Fruit fly (Drosophila melanogaster) Kc167 (cell line): ENCODE results near the gene tadr.

ENCODE experiments used
- Myc ChIP-seq: fragments of >200 bp; optimal IDR thresholded peaks from 2 replicates; lab custom pipeline; 2017; ENCODE audit warnings: missing external identifiers
- h ChIP-seq: fragments of >200 bp; optimal IDR thresholded peaks from 3 replicates; lab custom pipeline; 2018; ENCODE audit warnings: missing external identifiers

DNA sequence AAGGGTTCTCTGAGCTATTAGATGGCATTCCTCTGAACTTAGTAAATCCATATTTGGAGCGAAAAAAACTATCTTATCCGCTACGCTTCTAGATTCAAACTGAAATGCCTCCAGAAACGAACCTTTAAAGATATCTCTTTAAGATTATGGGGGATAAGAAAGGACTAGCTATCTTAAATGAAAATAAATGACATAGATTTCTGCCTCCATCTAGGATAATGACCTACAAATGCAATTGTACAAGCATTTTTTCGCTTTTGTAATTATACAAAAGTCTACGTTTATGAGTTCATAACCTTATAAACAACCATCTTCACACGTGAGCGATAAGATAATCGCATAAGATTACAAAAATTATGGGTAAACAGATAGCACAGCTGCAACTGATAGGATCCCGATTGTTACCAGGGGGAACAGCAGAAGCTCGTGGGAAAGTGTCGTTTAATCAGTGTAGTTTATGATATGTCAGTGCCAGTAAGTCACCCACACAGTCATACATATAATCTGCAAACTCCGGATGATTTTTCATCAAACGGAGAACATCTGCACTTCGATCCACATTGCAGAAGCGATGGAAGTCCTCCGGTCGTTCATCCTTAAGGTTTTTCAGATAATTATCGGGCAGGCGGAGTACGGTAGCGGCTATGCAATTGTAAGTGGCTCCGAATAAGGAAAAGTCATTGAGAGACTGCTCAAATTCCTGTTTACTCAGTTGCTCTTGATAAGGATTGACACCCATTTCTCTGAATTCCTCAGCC, 7.4 kb downstream of the tadr start, which contains the start of gene CG33511:
- no peak for TF ChIP-seq h (lab: Kevin White, UChicago)
- TF ChIP-seq Myc (lab: Kevin White, UChicago): no peak
